Worm (Caenorhabditis elegans) whole organism, L4/young adult: Measurements from ENCODE around the gene elpc-4.

Source experiments
- W03F9.2 ChIP-seq: fragments of 150-350 bp; optimal IDR thresholded peaks from 2 replicates; lab custom pipeline; 2014; ENCODE audit warnings: missing biosample characterization, missing genetic modification characterization
- dao-5 ChIP-seq: sonication (generic microtip); optimal IDR thresholded peaks from 2 replicates; lab custom pipeline; 2016; ENCODE audit warnings: missing genotype, missing genetic modification characterization, moderate library complexity, missing compliant biosample characterization
- him-1 ChIP-seq: sonication (generic microtip); optimal IDR thresholded peaks from 2 replicates; lab custom pipeline; 2016; ENCODE audit warnings: missing genotype, missing genetic modification reagents, missing genetic modification characterization, missing compliant biosample characterization

Gene elpc-4

DNA sequence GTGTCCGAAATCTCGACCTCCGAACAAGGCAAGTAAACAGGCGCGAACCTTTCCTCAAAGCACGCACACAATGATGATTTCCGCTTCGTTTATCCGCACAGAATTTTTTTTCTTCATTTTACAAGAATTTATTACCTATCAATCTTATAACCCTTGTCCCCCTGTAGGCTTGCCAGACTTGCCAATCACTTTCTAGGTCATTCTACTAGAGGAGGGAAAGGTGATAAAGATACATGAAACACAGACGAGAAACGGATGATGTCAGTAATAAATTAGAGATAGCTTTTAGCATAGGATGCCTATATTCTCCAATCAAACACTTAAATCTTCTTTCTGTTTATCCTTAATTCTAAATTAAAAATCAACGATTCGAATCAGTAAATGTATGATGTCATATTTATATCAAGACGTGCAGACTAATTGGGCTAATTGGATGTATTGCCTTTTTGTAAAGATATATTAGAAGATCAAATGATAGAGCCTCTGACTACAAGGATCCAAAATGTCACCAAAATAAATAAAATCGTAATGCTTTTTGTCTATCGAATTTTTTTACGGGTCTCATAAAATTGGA lies 10.6 kb downstream of the elpc-4 start:
- TF ChIP-seq him-1 (tag; lab: Kevin White, UChicago): no peak
- TF ChIP-seq dao-5: no peak
- no peak for TF ChIP-seq W03F9.2 (tag; lab: Kevin White, UChicago)

DNA sequence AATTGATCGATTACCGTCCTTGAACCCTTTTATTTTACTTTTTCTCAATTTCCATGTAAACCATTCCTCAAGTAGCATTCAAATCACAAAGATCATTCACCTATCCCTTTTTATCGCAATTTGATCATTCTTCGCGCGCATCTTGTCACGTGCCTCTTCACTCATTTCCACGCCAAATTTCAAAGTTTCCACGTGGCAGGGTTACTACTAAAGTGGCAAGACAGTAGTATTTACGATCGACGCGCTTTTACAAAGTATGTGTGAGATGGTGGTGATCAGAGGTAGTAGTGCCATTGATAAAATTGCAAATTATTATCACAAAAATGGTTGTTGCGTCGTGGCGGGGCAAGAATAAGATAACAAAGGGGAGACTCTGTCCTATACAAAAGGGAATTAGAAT lies 11.6 kb downstream of the elpc-4 start:
- no peak for TF ChIP-seq him-1 (tag; lab: Kevin White, UChicago)
- no peak for TF ChIP-seq dao-5
- TF ChIP-seq W03F9.2 (tag; lab: Kevin White, UChicago): no peak

DNA sequence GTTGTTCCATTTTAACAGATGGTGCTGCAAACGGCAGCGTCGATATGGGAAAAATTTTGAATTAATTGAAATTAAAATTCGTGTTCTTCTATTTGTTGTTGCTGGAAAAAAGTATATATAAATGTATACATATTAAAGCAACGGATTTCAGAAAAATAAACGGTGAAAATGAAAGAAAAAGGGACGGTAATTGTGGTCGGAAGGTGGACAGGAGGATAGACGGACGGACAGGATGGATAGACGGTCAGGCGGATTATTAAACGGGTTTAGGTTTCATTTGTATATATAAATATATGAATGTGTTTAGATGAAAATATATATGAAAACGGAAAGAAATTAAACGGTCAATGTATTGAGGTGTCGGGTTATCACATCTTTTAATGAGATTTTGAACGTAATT lies 12.6 kb downstream of the elpc-4 start, which contains the start of gene nhr-31:
Gene nhr-31, minus strand, starts transcription at position 101 of the 400 bp plus-strand sequence.
- no peak for TF ChIP-seq dao-5
- no peak for TF ChIP-seq him-1 (tag; lab: Kevin White, UChicago)

DNA sequence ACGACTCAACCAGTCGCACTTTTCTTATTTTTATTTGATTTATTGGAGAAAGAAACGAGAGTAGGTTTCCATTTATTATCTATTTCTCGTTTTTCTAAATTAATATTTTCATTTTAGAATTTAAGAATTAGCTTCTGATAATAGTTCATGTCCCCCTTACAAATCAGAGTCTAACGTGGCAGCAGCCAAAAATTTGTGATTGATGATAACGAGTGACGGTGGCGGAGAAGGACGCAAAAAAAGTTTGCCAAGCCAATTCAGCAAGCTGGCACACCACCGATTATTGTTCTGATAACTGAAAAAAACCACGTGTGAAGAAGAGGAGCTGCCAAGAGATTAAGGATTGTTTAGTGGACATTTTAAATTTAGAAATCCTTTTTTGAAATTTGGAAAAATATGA lies 13.3 kb downstream of the elpc-4 start:
- TF ChIP-seq him-1 (tag; lab: Kevin White, UChicago): no peak
- no peak for TF ChIP-seq W03F9.2 (tag; lab: Kevin White, UChicago)
- TF ChIP-seq dao-5: no peak

DNA sequence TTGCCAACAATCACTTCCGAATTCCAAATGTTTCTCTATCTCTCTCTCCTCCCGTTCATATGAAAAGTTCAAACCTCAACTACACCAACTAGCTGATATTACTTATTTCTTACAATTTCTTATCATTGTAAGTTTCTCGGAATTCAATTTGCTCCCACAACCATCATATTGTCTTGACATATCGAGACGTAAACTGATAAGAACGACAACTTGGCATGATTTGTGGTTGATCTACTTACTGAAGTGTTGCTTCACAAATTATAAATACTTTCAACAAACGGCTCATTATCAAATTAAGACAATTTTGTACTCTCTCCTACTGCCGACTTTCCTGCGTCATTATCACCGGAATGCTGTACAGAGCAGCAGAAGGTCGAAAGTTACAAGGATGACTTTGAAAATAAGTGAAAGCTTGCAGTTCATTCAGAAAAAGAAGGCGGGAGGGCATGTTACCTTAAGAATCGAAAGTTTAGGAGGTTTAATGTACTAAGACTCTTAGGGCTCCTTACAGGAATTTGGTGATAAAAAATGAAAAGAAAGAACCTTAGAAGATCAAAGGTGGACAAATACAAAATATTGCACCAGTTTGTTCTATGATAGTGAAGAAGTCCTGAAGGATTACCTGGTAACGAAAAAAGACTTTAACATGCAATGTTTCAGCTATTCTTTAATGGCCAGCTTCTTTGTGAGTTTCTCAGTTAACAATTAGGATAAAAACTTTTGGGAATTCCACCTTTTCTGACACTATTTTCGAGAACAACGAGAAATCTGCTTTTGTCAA lies 15.5 kb downstream of the elpc-4 start:
- no peak for TF ChIP-seq dao-5
- no peak for TF ChIP-seq W03F9.2 (tag; lab: Kevin White, UChicago)
- TF ChIP-seq him-1 (tag; lab: Kevin White, UChicago): no peak

DNA sequence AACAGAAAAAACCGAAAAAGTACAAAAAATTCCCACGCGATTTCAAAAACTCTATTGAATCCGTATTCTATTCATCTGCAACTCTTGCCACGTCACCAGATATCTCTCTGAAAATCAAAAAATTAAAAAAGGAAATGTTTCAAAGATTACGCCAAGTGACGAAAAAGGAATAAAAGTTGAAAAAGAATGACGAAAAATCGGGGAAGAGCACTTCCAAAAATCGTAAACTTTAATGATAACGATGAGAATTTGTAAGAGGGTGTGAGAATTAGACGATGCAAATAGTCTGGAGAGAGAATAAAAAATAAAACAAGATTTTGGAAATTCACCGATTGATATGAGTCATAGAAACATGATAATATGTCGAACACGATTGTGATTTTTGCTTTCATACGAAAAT lies 17.4 kb downstream of the elpc-4 start:
- no peak for TF ChIP-seq him-1 (tag; lab: Kevin White, UChicago)
- no peak for TF ChIP-seq dao-5
- no peak for TF ChIP-seq W03F9.2 (tag; lab: Kevin White, UChicago)

DNA sequence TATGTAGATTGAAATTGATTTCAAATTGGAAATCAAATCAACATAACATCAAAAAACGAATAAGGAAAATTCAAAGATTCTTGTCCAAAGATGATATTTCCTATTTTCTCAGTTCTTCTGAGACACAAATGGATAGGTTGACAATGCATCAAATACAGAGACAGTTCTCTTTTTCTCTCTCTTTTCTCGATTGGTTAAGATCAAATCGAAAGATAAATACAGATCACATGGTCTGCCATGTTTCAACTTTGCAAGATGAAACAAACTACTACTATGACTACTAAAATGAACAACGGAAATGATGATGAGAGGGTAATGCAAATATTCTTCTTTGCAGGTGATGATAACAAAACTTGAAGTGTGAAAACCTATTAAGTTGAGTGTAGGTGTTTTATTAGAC lies 19.7 kb downstream of the elpc-4 start:
- TF ChIP-seq dao-5: no peak
- TF ChIP-seq him-1 (tag; lab: Kevin White, UChicago): no peak
- TF ChIP-seq W03F9.2 (tag; lab: Kevin White, UChicago): no peak

DNA sequence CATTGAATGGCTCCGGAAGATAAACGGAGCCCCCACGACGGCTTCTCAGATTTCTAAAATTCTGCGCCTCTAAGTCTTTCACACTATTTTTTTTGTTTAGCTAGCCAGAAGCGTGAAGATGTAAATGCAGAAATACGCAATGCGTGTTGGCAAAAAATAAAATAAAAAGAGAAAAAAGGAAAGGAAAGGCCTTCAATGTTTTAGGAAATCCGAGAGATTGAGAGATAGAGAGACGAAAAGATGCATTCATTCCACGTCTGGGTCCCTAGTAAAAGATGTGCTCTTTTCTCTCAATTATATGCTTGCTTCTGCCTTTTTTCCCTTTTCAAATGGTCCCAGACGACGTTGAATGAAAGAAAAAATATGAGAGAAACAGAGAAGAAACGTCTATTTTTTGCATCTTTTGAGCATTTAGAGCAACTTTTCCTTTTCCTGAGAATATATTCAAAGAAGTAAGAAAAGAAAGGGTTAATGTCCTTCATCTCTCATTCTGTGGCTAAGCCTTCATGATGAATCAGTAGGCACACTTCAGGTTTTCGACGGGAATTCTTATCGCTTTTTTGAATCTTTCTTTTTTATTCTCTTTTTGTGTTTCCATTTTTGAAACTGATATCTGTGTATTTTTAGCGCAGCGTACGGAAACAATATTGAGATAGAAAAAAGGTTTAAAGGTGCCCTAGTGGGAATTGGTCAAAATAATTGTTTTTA lies 24.0 kb downstream of the elpc-4 start:
- TF ChIP-seq dao-5: no peak
- peak; percentile 21 for TF ChIP-seq him-1 (tag; lab: Kevin White, UChicago)

DNA sequence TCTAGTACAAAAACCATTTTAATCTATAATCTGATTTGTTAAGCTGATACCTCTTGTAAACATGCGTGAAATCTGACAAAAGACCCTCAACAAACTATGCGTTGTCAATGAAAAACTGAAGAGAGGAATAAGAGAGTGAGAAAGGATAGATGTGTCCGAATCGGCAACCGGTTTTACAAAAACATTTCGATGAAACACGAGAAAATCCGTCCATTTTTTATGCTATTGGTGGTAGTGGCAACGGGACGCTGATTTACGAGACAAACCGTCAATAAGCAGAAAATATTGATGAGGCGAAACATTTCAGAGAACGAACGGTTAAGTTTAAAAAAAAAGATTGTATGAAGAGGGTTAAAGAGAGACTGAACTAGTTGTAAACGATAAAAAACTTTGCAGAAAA lies 25.2 kb downstream of the elpc-4 start:
- TF ChIP-seq him-1 (tag; lab: Kevin White, UChicago) (no peak), dao-5 (no peak), W03F9.2 (tag; lab: Kevin White, UChicago) (no peak)

DNA sequence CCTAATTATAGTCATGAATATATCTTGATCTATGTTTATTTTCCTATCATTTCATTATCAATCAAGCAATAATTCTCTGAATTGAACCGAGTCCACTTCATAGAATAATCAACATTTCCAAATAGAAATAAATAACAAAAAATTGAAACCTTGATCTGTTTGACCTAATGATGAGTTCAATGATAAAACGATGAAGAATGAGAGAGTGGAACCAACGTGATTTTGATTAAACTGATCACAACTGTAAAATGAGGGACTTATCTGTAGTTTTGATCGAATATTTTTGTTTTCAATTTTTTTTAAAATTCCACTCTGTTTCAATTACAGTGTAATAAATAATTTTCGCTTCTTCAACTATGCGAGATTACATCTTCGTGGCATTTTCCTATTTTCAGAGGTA lies 26.1 kb downstream of the elpc-4 start:
- TF ChIP-seq W03F9.2 (tag; lab: Kevin White, UChicago): no peak
- TF ChIP-seq dao-5: no peak
- no peak for TF ChIP-seq him-1 (tag; lab: Kevin White, UChicago)

DNA sequence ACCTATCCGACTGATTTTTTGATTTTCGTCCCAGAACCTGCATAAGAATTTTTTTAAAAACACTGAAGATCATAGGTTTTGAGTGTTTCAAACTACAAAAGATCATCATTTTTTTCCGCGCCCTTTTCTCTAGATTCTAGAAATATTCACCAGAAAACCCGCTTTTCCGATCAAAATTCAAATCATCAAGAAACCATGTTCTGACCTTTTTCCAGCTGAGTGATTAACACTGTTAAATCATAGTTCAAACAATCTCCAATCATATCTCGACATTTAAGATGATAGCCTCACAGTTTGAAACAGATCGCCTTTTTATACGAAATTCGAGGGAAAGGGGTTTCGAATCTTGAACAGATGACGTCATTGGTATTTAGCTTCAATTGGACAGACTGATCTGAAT lies 26.9 kb downstream of the elpc-4 start:
- TF ChIP-seq W03F9.2 (tag; lab: Kevin White, UChicago) (no peak), him-1 (tag; lab: Kevin White, UChicago) (no peak), dao-5 (no peak)

DNA sequence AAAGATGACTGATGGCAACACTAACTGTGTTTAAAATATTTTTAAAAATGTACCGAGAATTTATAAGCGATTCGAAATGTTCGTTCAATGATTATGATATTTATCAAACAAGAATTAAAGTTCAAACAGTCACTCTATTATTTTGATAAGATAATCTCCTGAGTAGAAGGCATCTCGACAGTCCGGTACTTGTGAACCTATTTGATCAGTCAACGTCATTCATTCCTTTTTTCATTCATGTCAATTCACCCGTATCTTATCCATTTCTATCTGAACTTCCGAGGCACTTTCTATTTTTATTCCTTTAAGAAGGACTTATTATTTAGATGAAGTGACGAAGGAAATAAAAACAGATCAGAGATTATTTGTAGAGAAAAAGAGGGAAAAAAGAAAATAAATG lies 27.8 kb downstream of the elpc-4 start, which contains the start of gene nhr-258:
Gene nhr-258, plus strand, starts transcription at position 365 of the 400 bp plus-strand sequence.
- TF ChIP-seq W03F9.2 (tag; lab: Kevin White, UChicago): no peak

DNA sequence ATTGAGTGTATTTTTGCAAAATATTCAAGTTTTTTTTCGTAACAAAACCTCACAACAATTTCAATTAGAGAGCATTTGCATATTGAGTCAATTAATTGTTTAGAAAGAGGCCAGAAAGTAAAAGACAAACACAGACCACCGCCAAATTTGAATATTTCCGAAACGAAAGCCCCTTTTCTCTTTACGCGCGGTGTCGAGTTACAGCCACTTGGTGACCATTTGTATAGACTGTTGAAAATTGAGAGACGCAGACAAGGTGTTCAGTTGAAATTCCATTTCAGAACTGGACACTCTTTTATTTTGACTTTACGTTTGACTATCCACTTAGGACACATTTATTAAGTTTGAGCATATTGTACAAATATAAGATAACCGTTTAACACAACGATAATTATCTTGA lies 31.3 kb downstream of the elpc-4 start:
- no peak for TF ChIP-seq dao-5

DNA sequence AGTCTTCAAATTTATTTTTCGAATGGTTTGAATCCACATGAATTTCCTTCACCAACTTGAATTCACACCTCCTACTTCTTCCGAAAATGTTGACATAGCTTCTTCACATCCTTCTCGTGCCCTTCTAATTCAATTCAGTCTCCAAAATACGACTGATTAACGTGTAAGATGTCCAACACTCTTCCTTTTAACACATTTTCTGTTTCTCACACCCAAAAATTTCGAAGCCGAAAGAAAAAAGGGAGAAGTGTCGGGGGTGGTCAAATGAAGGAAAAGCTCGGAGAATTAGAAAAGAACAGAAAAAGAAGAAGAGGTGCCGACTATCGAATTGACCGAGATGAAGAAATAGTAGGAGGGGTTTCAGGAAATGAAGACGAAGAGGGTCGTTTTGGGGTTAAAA lies 35.9 kb downstream of the elpc-4 start:
- TF ChIP-seq W03F9.2 (tag; lab: Kevin White, UChicago) (no peak), dao-5 (no peak), him-1 (tag; lab: Kevin White, UChicago) (no peak)
